Fruit fly (Drosophila melanogaster) whole organism, prepupa: Measurements from ENCODE around the gene CG4582.
A peak's percentile ranks its signal among the peaks of the same experiment; 100 is the strongest.

Experiments used
- CG1621 ChIP-seq: fragments of 200-800 bp; sonication (Bioruptor generic); optimal IDR thresholded peaks from 3 replicates; lab custom pipeline; 2018; ENCODE audit warnings: missing biosample characterization, mild to moderate bottlenecking, missing genetic modification characterization
- CG34406 ChIP-seq: fragments of 200-800 bp; sonication (Bioruptor generic); optimal IDR thresholded peaks from 3 replicates; lab custom pipeline; 2016; ENCODE audit warnings: missing biosample characterization, missing genetic modification characterization
- CG6276 ChIP-seq: fragments of 200-800 bp; sonication (Bioruptor generic); optimal IDR thresholded peaks from 2 replicates; lab custom pipeline; 2017; ENCODE audit warnings: missing biosample characterization, mild to moderate bottlenecking, missing genetic modification characterization
- CG6854 ChIP-seq: fragments of 200-800 bp; sonication (Bioruptor generic); optimal IDR thresholded peaks from 2 replicates; lab custom pipeline; 2017; ENCODE audit warnings: missing biosample characterization, mild to moderate bottlenecking, missing genetic modification characterization
- CG9139 ChIP-seq: fragments of 200-800 bp; sonication (Bioruptor generic); optimal IDR thresholded peaks from 3 replicates; lab custom pipeline; 2017; ENCODE audit warnings: missing biosample characterization, mild to moderate bottlenecking, missing genetic modification characterization
- Eip78C ChIP-seq: fragments of 200-800 bp; sonication (Bioruptor generic); peaks from one replicate; lab custom pipeline; 2016; ENCODE audit warnings: missing biosample characterization, missing genetic modification characterization
- Sox102F ChIP-seq: fragments of 200-800 bp; sonication (Bioruptor generic); optimal IDR thresholded peaks from 2 replicates; lab custom pipeline; 2016; ENCODE audit warnings: missing biosample characterization, mild to moderate bottlenecking, missing genetic modification characterization
- achi ChIP-seq: fragments of 200-800 bp; sonication (Bioruptor generic); optimal IDR thresholded peaks from 3 replicates; lab custom pipeline; 2016; ENCODE audit warnings: missing biosample characterization, missing genetic modification characterization

DNA sequence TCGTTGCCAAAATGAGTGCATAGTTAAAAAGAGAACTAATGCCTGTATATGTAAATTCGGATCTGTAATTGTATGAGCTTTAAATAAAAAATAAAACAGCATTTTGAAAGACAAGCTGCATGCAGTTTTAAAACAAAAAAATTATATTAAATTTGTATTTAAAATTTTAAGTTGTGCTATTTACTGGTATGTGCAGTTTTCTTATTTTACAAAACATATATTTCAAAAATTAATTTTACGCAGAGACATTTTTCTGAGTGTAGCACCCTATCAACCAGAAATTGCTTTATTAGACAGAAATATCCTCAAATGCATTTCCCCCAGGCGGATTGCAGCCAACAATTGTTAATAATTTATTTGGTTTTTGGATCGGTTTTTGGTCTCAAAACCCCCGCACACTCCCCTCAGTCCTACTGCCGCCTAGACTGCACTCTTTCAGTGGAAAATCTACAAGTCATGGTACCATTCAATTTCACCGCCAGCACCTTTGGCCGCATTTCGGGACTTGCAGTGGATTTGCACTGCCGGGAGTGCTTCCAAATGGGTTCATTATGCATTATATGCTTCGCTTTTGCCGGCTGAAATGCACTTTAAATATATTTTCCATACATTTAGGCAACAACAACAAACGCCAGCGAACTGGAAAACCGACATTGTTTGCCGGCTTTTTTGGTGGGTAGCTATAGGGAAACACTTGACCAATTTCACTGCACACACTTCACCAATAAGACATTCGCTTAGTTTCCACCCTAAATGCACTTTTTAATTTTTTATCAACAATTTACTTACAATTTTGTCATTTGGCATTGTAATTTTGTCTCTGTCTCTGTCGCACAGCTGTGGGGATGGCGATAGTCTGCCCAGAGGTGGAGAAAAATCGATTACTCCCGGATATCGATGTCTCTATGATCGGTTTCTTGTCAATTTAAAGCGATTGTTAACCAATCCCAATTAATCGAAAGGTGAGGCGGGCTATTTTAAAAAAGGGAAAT, 41.1 kb upstream of the CG4582 start, which contains the start of gene Npl4:
- TF ChIP-seq CG6854 (GFP tag; lab: Kevin White, UChicago) (no peak), CG9139 (GFP tag; lab: Kevin White, UChicago) (no peak), achi (peak; percentile 46), CG34406 (peak; percentile 45), Sox102F (GFP tag; lab: Kevin White, UChicago) (no peak), Eip78C (peak; percentile 46), CG1621 (tag; lab: Kevin White, UChicago) (no peak), CG6276 (GFP tag; lab: Kevin White, UChicago) (no peak)
